Fruit fly (Drosophila melanogaster): ENCODE measurements around the gene CG4686.

The CG4686 gene

DNA sequence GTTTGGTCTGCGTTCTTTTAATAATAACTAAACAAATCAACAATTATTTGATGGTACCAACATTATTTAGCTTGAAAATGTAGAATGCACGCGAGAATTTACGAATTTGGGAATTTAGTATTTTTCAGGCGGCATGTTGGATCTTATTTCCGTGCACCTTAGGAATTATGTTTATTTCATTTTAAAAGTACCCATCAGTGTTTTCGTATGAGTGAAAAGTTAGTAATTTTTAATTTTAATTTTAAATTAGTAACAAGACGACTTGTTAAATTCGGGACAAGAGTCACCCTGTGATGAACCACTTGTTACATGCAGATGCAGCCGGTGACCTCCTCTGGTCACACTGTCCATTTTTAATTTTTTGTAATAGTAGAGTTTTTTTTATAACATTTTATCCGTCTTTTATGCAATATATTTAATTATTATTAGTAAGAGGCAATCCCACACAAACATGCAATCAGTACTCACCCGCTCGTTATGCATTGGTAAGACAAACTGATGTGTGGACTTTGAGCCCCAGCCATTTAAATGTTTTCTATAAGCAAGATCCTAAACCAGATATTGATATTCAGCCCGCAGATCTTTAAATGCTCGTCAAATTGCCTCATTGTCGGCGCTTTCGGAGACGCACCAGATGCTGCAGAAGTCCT, 13.3 kb downstream of the CG4686 start, which contains the start of the genes CG17186 and Arc42:
CG17186 (minus strand) TSS at position 88 of the 650 bp plus-strand sequence.
Arc42 (plus strand) TSS at position 311 of the 650 bp plus-strand sequence.
- TF ChIP-seq CG9948 (tag; optimal IDR thresholded peaks at IDR 0.05) (no peak), Pif1A (GFP tag; optimal IDR thresholded peaks at IDR 0.05) (peak; percentile 38), CG34367 (tag; optimal IDR thresholded peaks at IDR 0.05) (peak; percentile 29), CG8301 (tag; optimal IDR thresholded peaks at IDR 0.05) (peak; percentile 34), Pif1B (GFP tag; optimal IDR thresholded peaks at IDR 0.05) (peak; percentile 36), CG13204 (GFP tag; optimal IDR thresholded peaks at IDR 0.05) (peak; percentile 51), EcR (GFP tag; optimal IDR thresholded peaks at IDR 0.05) (no peak), CG12605 (GFP tag; IDR thresholded peaks at IDR 0.05) (peak; percentile 66), gl (tag; optimal IDR thresholded peaks at IDR 0.05) (peak; percentile 85), Snoo (tag; optimal IDR thresholded peaks at IDR 0.05) (no peak), rn (GFP tag; IDR thresholded peaks at IDR 0.05) (no peak), CG17806 (tag; optimal IDR thresholded peaks at IDR 0.05) (peak; percentile 2), Ets98B (GFP tag; IDR thresholded peaks at IDR 0.05) (no peak; the same call in 1 of the 2 replicates), CG8159 (tag; optimal IDR thresholded peaks at IDR 0.05) (peak; percentile 34), CG4496 (GFP tag; IDR thresholded peaks at IDR 0.05) (peak; percentile 55; the same call in 2 of the 3 replicates), fd96Ca (GFP tag; IDR thresholded peaks at IDR 0.05) (no peak), CG32121 (GFP tag; IDR thresholded peaks at IDR 0.05) (0 out of 2 replicates have a peak, but pooled peaks have one; percentile 16), D1 (tag; optimal IDR thresholded peaks at IDR 0.05) (no peak), CG15710 (tag; optimal IDR thresholded peaks at IDR 0.05) (peak; percentile 1)

DNA sequence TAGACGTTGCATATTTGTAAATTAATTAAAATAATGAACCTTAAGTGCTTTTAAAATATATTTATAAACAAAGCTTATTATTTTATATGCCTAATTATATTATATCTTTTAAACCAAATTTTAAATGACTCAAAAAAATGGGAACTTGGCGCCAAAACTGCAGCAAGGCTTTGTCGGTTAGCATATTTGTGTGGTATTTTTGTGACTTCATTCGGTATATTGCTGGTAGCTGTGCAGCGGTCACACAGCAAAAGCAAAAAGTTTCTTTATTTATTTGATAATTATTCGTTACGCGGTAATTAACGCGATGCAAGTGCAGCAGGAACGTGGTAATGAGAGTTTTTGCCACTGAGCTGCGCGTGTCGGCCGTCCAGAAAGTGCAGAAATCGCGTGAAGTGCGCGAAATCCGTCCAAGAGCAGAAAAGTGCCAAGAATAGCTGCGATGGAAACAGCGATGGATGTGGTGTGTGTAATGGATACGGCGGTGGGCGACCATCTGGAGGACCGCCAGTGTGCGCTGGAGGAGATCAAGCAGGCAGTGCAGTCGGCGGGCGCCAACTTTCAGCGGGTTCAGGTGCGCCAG, 15.3 kb downstream of the CG4686 start, which contains the start of gene Ask1:
Ask1 (plus strand) TSS at position 250 of the 583 bp plus-strand sequence.
- no peak for TF ChIP-seq CG8159 (tag; optimal IDR thresholded peaks at IDR 0.05)
- no peak for TF ChIP-seq Snoo (tag; optimal IDR thresholded peaks at IDR 0.05)
- TF ChIP-seq CG8301 (tag; optimal IDR thresholded peaks at IDR 0.05), result no peak
- no peak for TF ChIP-seq CG10348 (GFP tag; IDR thresholded peaks at IDR 0.05)
- TF ChIP-seq CG4496 (GFP tag; IDR thresholded peaks at IDR 0.05), result no peak
- TF ChIP-seq Ets98B (GFP tag; IDR thresholded peaks at IDR 0.05), result no peak
- no peak for TF ChIP-seq fd96Ca (GFP tag; IDR thresholded peaks at IDR 0.05)
- TF ChIP-seq EcR (GFP tag; optimal IDR thresholded peaks at IDR 0.05), result no peak
- TF ChIP-seq CG34367 (tag; optimal IDR thresholded peaks at IDR 0.05), result no peak
- TF ChIP-seq CG14655 (GFP tag; optimal IDR thresholded peaks at IDR 0.05), result no peak
- TF ChIP-seq CG13204 (GFP tag; optimal IDR thresholded peaks at IDR 0.05), result no peak
- TF ChIP-seq gl (tag; optimal IDR thresholded peaks at IDR 0.05), result no peak
- TF ChIP-seq rn (GFP tag; IDR thresholded peaks at IDR 0.05), result no peak
- TF ChIP-seq Pif1A (GFP tag; optimal IDR thresholded peaks at IDR 0.05), result no peak
- TF ChIP-seq CG32121 (GFP tag; IDR thresholded peaks at IDR 0.05), result no peak
- no peak for TF ChIP-seq CG12605 (GFP tag; IDR thresholded peaks at IDR 0.05)
- TF ChIP-seq CG9948 (tag; optimal IDR thresholded peaks at IDR 0.05), result no peak
- TF ChIP-seq CG15710 (tag; optimal IDR thresholded peaks at IDR 0.05), result no peak
- no peak for TF ChIP-seq D1 (tag; optimal IDR thresholded peaks at IDR 0.05)
- TF ChIP-seq CG17806 (tag; optimal IDR thresholded peaks at IDR 0.05), result no peak

DNA sequence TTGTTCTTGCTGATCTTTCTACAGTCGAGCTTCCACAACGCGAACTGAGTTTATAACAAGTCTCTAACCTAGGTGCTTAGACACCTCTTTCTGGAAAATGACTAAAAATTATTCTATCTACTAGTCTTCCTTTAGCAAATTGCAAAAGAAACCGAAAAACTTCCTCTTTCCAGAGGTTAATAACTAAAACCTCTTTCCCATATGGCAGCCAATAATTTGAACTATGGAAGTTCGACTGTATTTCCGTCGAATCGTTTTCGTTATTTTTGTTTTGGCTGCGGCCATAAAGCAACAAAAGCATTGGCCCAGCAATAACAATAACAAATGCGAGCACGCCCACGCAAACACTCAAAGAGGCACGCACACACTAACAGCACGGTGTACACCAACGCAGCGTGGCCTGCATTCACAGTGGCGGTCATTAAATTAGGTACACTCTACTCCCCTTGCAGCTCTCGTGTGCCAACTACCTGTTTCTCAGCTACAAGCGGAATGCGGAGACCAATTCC, 16.2 kb downstream of the CG4686 start:
- TF ChIP-seq Ets98B (GFP tag; IDR thresholded peaks at IDR 0.05) (peak; percentile 35; the same call in 1 of the 2 replicates), fd96Ca (GFP tag; IDR thresholded peaks at IDR 0.05) (peak; percentile 51), D1 (tag; optimal IDR thresholded peaks at IDR 0.05) (no peak), CG15710 (tag; optimal IDR thresholded peaks at IDR 0.05) (peak; percentile 24), CG12605 (GFP tag; IDR thresholded peaks at IDR 0.05) (no peak), Pif1B (GFP tag; optimal IDR thresholded peaks at IDR 0.05) (no peak), CG17806 (tag; optimal IDR thresholded peaks at IDR 0.05) (peak; percentile 16), Snoo (tag; optimal IDR thresholded peaks at IDR 0.05) (peak; percentile 33), CG4496 (GFP tag; IDR thresholded peaks at IDR 0.05) (peak; percentile 41; the same call in 1 of the 3 replicates), CG34367 (tag; optimal IDR thresholded peaks at IDR 0.05) (no peak), CG8159 (tag; optimal IDR thresholded peaks at IDR 0.05) (peak; percentile 22), CG9948 (tag; optimal IDR thresholded peaks at IDR 0.05) (no peak), CG10348 (GFP tag; IDR thresholded peaks at IDR 0.05) (no peak), Pif1A (GFP tag; optimal IDR thresholded peaks at IDR 0.05) (no peak), CG14655 (GFP tag; optimal IDR thresholded peaks at IDR 0.05) (no peak), rn (GFP tag; IDR thresholded peaks at IDR 0.05) (no peak), gl (tag; optimal IDR thresholded peaks at IDR 0.05) (no peak), EcR (GFP tag; optimal IDR thresholded peaks at IDR 0.05) (no peak), CG32121 (GFP tag; IDR thresholded peaks at IDR 0.05) (peak; percentile 60; the same call in 1 of the 2 replicates), CG8301 (tag; optimal IDR thresholded peaks at IDR 0.05) (no peak), CG13204 (GFP tag; optimal IDR thresholded peaks at IDR 0.05) (no peak)

DNA sequence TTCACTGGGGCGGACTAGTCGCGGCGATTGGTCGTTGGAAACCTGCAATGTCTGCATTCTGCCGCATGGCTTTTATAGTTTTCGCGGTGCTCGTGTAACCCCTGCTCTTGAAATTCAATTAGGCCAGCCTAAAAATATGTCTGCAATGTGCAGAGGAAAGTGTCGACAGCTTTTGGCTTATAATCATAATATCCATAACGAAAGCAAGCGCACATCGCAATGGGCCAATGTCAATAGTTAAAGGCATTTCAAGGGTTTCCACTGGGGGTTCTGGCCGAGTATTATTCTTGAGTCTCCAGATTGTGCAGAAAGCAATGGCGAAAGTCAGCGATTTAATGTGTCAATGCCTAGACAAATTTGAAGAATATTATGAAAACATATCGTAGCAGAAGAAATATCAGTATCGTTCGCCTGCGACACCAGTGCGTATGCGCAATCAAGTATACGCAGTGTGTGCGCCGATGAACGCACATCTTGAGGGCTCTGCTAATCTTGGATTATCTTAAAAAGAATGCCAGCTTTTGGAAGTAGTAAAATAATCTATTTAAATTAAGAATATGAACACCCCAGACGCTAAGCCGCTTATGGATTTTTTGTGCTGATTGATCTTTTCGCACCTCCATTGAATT, 24.0 kb downstream of the CG4686 start, which contains the start of gene ninaE:
ninaE (minus strand) TSS at position 51 of the 629 bp plus-strand sequence.
- TF ChIP-seq CG13204 (GFP tag; optimal IDR thresholded peaks at IDR 0.05), result no peak
- no peak for TF ChIP-seq fd96Ca (GFP tag; IDR thresholded peaks at IDR 0.05)
- no peak for TF ChIP-seq CG15710 (tag; optimal IDR thresholded peaks at IDR 0.05)
- no peak for TF ChIP-seq CG17806 (tag; optimal IDR thresholded peaks at IDR 0.05)
- TF ChIP-seq CG9948 (tag; optimal IDR thresholded peaks at IDR 0.05), result no peak
- TF ChIP-seq CG4496 (GFP tag; IDR thresholded peaks at IDR 0.05), result no peak
- TF ChIP-seq CG10348 (GFP tag; IDR thresholded peaks at IDR 0.05), result no peak
- no peak for TF ChIP-seq Snoo (tag; optimal IDR thresholded peaks at IDR 0.05)
- TF ChIP-seq CG8159 (tag; optimal IDR thresholded peaks at IDR 0.05), result no peak
- TF ChIP-seq EcR (GFP tag; optimal IDR thresholded peaks at IDR 0.05), result no peak
- no peak for TF ChIP-seq CG14655 (GFP tag; optimal IDR thresholded peaks at IDR 0.05)
